Fruit fly (Drosophila melanogaster): ENCODE results near the gene mbo.
A peak's percentile ranks its signal among the peaks of the same experiment; 100 is the strongest.

The mbo gene

DNA sequence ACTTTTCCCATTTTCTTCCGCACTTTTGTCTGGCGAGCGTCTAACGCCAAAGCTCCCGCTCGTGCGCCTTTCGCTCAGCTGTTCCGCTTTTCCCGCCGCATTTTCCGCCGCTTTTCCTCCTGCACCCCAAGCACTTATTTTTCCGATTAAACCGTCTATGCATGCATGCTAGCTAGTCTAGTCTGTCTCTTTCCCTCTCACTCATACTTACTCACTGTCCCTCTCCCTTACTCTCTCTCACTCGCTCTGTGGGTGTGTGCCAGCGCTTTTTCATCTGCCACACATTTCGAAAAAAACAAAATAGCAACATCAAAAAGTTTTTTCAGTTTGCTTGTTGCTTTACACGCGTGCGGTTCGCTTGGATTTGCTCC lies 24.6 kb downstream of the mbo start, which contains the start of gene CG6225:
CG6225 (plus strand) TSS at position 325 of the 371 bp plus-strand sequence.
- TF ChIP-seq otp (GFP tag; IDR thresholded peaks at IDR 0.05) (0 out of 3 replicates have a peak, but pooled peaks have one; percentile 2), zen2 (GFP tag; IDR thresholded peaks at IDR 0.05; ENCODE audit: partially characterized antibody) (0 out of 3 replicates have a peak, but pooled peaks have one; percentile 17), cg (GFP tag; optimal IDR thresholded peaks at IDR 0.05) (peak; percentile 19), CG9609 (GFP tag; optimal IDR thresholded peaks at IDR 0.05) (no peak), CG12769 (tag; optimal IDR thresholded peaks at IDR 0.05) (peak; percentile 20), CG18262 (tag; optimal IDR thresholded peaks at IDR 0.05) (peak; percentile 3), CG17361 (GFP tag; IDR thresholded peaks at IDR 0.05) (0 out of 3 replicates have a peak, but pooled peaks have one; percentile 6), z (GFP tag; IDR thresholded peaks at IDR 0.05) (peak; percentile 77), CG7271 (tag; optimal IDR thresholded peaks at IDR 0.05) (no peak), sob (GFP tag; IDR thresholded peaks at IDR 0.05) (no peak), chinmo (GFP tag; IDR thresholded peaks at IDR 0.05; ENCODE audit: partially characterized antibody) (peak; percentile 30; the same call in 1 of the 4 replicates), CG6175 (GFP tag; IDR thresholded peaks at IDR 0.05) (peak; percentile 4; the same call in 1 of the 3 replicates), CG1603 (tag; optimal IDR thresholded peaks at IDR 0.05) (no peak), CG1832 (GFP tag; optimal IDR thresholded peaks at IDR 0.05) (peak; percentile 29), Trl (optimal IDR thresholded peaks at IDR 0.05) (peak; percentile 29 to 54), Trl (GFP tag; optimal IDR thresholded peaks at IDR 0.05) (no peak), crol (GFP tag; IDR thresholded peaks at IDR 0.05) (peak; percentile 73), so (GFP tag; IDR thresholded peaks at IDR 0.05) (0 out of 3 replicates have a peak, but pooled peaks have one; percentile 3), stc (GFP tag; IDR thresholded peaks at IDR 0.05) (peak; percentile 4; the same call in 1 of the 2 replicates), CG43689 (GFP tag; IDR thresholded peaks at IDR 0.05) (0 out of 2 replicates have a peak, but pooled peaks have one; percentile 2)

DNA sequence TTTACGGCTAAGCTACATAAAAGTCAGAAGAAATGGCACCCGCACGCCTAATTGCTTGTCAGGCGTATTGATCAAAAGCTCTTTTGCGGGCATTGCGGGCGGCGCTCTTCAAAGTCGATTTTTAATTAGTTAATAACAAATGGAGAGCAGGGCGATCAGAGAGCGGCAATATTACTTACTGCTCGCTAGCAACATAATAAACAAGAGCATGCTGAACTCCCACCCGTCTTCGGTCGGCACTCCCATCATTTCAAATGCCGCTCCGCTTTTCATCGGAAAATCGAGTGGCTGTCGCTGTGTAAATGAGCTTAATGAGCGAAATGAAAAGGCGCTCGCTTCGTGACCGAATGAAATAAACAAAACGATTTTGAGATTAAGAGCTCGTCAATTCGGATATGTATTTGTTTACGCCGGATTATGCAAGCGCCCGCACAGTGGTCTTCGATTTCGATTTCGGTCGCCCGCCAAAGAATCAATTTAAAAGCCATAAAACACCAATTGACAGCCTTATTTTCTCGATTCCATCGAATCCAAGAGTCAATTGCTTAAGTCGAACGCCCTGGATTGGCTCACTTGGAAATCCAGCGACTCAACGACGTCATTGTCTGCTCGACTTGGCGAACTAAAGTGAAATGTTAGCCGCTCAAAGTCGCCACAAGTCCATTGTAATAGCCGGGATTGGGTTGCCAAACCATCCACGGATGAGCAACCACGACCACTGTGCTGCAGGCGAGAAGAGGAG lies 25.2 kb downstream of the mbo start:
- TF ChIP-seq jigr1 (GFP tag; IDR thresholded peaks at IDR 0.05) (peak; percentile 64; the same call in 2 of the 3 replicates), CG13123 (GFP tag; optimal IDR thresholded peaks at IDR 0.05) (peak; percentile 30), CG1529 (GFP tag; optimal IDR thresholded peaks at IDR 0.05) (peak; percentile 83), CG30431 (GFP tag; optimal IDR thresholded peaks at IDR 0.05) (peak; percentile 74), CG2129 (GFP tag; IDR thresholded peaks at IDR 0.05; ENCODE audit: partially characterized antibody) (no peak), TFAM (GFP tag; optimal IDR thresholded peaks at IDR 0.05) (no peak), lilli (GFP tag; optimal IDR thresholded peaks at IDR 0.05) (peak; percentile 71), CG12942 (GFP tag; optimal IDR thresholded peaks at IDR 0.05) (peak; percentile 83), CG9609 (GFP tag; optimal IDR thresholded peaks at IDR 0.05) (peak; percentile 84), CG9932 (GFP tag; IDR thresholded peaks at IDR 0.05) (peak; percentile 76), h (optimal IDR thresholded peaks at IDR 0.05) (no peak), CG3163 (GFP tag; optimal IDR thresholded peaks at IDR 0.05) (peak; percentile 61), CG9817 (tag; optimal IDR thresholded peaks at IDR 0.05) (peak; percentile 78), nmo (GFP tag; optimal IDR thresholded peaks at IDR 0.05) (peak; percentile 92), CG11456 (GFP tag; IDR thresholded peaks at IDR 0.05) (peak; percentile 82), gsb-n (tag; optimal IDR thresholded peaks at IDR 0.05) (peak; percentile 27), CG6854 (GFP tag; optimal IDR thresholded peaks at IDR 0.05) (peak; percentile 71), da (GFP tag; optimal IDR thresholded peaks at IDR 0.05) (peak; percentile 6), MBD-R2 (GFP tag; IDR thresholded peaks at IDR 0.05) (peak; percentile 33; the same call in 1 of the 2 replicates), gsb (GFP tag; IDR thresholded peaks at IDR 0.05) (peak; percentile 70), CG32532 (GFP tag; IDR thresholded peaks at IDR 0.05) (peak; percentile 77), klu (GFP tag; IDR thresholded peaks at IDR 0.05) (peak; percentile 64; the same call in 1 of the 2 replicates), YL-1 (GFP tag; optimal IDR thresholded peaks at IDR 0.05) (peak; percentile 62), CG6683 (GFP tag; optimal IDR thresholded peaks at IDR 0.05) (no peak), ham (GFP tag; IDR thresholded peaks at IDR 0.05) (peak; percentile 61; the same call in 1 of the 2 replicates), Ets97D (GFP tag; optimal IDR thresholded peaks at IDR 0.05) (peak; percentile 31), mirr (GFP tag; optimal IDR thresholded peaks at IDR 0.05) (no peak), repo (GFP tag; optimal IDR thresholded peaks at IDR 0.05) (peak; percentile 66), CG42726 (GFP tag; IDR thresholded peaks at IDR 0.05; ENCODE audit: partially characterized antibody) (no peak), Dll (GFP tag; IDR thresholded peaks at IDR 0.05; ENCODE audit: partially characterized antibody) (no peak), ab (GFP tag; optimal IDR thresholded peaks at IDR 0.05) (peak; percentile 27)
